Worm (Caenorhabditis elegans) whole organism, midembryonic: Measurements from ENCODE around the gene T19D12.2.

ENCODE experiments used
- T22C8.4 ChIP-seq: fragments of 200-800 bp; sonication (Bioruptor generic); IDR thresholded peaks from 2 replicates; pipeline ENCODE4 v1.3.6; 2022; ENCODE audit warnings: missing genetic modification characterization, missing compliant biosample characterization
- cog-1 ChIP-seq: sonication (generic microtip); optimal IDR thresholded peaks from 2 replicates; lab custom pipeline; 2016; ENCODE audit warnings: missing genetic modification characterization, missing compliant biosample characterization
- flt-1 ChIP-seq: fragments of 200-800 bp; sonication (Bioruptor generic); IDR thresholded peaks from 2 replicates; pipeline ENCODE4 v1.3.6; 2022; ENCODE audit warnings: missing genetic modification characterization, missing compliant biosample characterization
- klf-2 ChIP-seq: fragments of 200-800 bp; sonication (Bioruptor generic); conservative IDR thresholded peaks from 2 replicates; pipeline ENCODE4 v1.3.6; 2022; ENCODE audit warnings: missing genetic modification reagents, missing genetic modification characterization, missing compliant biosample characterization
- med-1 ChIP-seq: sonication (generic microtip); optimal IDR thresholded peaks from 2 replicates; lab custom pipeline; 2017; ENCODE audit warnings: missing genetic modification characterization, mild to moderate bottlenecking, missing compliant biosample characterization, antibody characterized with exemption, missing genetic modification reagents; ENCODE audit not compliant: insufficient read depth
- ref-1 ChIP-seq: fragments of 200-800 bp; sonication (Bioruptor generic); conservative IDR thresholded peaks from 2 replicates; pipeline ENCODE4 v1.3.6; 2022; ENCODE audit warnings: missing genetic modification reagents, missing genetic modification characterization, missing compliant biosample characterization
- tab-1 ChIP-seq: fragments of 200-800 bp; sonication (Bioruptor generic); IDR thresholded peaks from 2 replicates; pipeline ENCODE4 v1.3.6; 2022; ENCODE audit warnings: missing genetic modification characterization, missing compliant biosample characterization
- ztf-23 ChIP-seq: fragments of 200-800 bp; sonication (Bioruptor generic); IDR thresholded peaks from 2 replicates; pipeline ENCODE4 v1.3.6; 2022; ENCODE audit warnings: missing genetic modification reagents, missing genetic modification characterization, missing compliant biosample characterization
- ztf-29 ChIP-seq: fragments of 200-800 bp; sonication (Bioruptor generic); IDR thresholded peaks from 2 replicates; pipeline ENCODE4 v1.3.6; 2022; ENCODE audit warnings: missing genetic modification reagents, missing genetic modification characterization, missing compliant biosample characterization

The T19D12.2 gene

DNA sequence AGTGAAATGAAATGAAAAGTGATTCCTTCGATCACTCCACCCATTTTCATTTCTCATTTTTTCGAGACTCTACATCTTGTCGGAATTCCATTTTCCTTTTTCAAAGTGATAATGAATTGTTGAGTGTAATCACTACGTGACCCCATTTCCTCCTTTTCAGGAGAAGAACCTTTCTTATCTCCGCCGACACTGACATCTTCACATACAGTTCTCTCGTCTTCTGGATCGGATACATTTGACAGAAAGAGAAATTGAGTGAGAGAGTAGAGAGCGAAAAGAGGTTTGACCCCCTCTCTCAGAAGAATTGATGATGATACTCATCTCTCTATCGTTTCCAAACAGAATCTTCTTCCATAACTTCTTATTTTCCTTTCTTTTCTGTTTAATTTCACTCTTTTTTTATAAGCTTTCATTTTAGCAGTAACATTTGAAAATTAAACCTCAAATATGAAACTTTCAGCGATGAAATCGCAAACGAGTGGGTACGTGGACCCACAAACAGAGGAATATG, 52.8 kb downstream of the T19D12.2 start, which contains the start of gene dpy-2:
TSS of gene dpy-2 (plus strand) at position 461 of the 511 bp plus-strand sequence.
- TF ChIP-seq tab-1 (GFP tag; lab: Robert Waterston, UW) (no peak), flt-1 (GFP tag; lab: Robert Waterston, UW) (no peak), T22C8.4 (GFP tag; lab: Robert Waterston, UW) (no peak), klf-2 (GFP tag; lab: Robert Waterston, UW) (no peak), med-1 (no peak), ztf-29 (no peak), ztf-23 (GFP tag; lab: Robert Waterston, UW) (no peak), ref-1 (GFP tag; lab: Robert Waterston, UW) (no peak), cog-1 (tag; lab: Kevin White, UChicago) (no peak)
